Fruit fly (Drosophila melanogaster): ENCODE measurements around the gene CG43815.

The CG43815 gene

DNA sequence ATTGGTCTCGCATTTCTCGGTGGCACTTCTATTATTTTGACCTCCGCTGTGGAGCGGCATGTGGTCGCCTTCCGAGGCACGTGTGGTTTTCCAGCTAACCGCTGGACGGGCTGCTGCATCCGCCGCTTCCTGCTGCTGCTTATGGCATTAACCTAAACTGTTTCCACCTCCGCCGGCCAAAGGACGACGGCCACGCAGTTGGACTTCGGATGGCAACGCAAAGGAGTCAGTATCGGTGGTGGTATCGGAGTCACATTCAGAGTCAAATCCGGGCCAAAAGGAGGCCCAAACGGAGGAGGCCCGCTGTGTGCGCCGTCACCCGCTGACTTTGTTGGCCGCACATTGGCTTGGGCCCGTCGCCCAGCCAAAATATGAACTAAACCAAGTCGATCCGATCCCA is 26.3 kb upstream of the CG43815 start:
- TF ChIP-seq psq (optimal IDR thresholded peaks at IDR 0.05), result no peak
- TF ChIP-seq Sin3A (optimal IDR thresholded peaks at IDR 0.05), result no peak
- TF ChIP-seq h (optimal IDR thresholded peaks at IDR 0.05), result no peak
- TF ChIP-seq Myc (optimal IDR thresholded peaks at IDR 0.05), result no peak
- TF ChIP-seq ttk (optimal IDR thresholded peaks at IDR 0.05), result no peak
- no peak for TF ChIP-seq insv (optimal IDR thresholded peaks at IDR 0.05)

DNA sequence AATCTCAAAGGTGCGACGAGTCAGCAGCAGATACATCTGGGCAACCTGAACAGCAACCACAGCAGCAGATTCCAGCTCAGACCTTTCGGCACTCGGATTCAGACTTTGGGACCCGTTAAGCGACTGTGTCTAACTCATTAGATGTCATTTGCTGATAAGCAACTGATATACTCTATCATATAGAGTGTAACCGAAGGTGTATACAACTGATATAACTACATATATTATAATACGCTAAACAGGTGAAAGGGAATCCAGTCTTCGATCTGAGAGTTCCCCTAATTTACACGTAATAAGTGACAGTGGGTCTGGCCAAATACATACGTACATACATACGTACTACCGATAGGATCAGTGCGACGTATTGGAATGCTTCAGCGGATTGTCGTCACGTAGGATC is 25.4 kb upstream of the CG43815 start:
- TF ChIP-seq Sin3A (optimal IDR thresholded peaks at IDR 0.05) (no peak), psq (optimal IDR thresholded peaks at IDR 0.05) (no peak), insv (optimal IDR thresholded peaks at IDR 0.05) (no peak), Myc (optimal IDR thresholded peaks at IDR 0.05) (no peak), h (optimal IDR thresholded peaks at IDR 0.05) (no peak), ttk (optimal IDR thresholded peaks at IDR 0.05) (no peak)

DNA sequence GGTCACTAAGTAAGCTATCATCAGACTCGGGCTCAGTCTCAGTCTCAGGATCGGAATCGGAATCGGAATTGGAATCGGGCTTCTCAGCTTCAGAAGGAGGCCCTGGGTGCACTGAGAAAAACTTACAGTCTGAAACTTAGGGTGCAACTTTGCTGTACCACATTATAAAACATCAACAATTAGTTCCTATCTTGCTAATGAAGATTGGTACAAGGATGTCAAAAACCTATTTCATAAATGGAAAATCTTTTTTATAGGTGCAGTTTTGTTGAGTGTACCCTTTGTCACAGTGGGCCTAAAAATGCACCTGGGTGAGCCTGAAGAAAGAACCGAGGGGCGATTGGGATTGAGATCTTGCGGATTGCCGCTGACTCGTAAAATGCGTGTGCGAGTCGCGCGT is 23.2 kb upstream of the CG43815 start:
- no peak for TF ChIP-seq ttk (optimal IDR thresholded peaks at IDR 0.05)
- TF ChIP-seq insv (optimal IDR thresholded peaks at IDR 0.05), result no peak
- no peak for TF ChIP-seq Sin3A (optimal IDR thresholded peaks at IDR 0.05)
- no peak for TF ChIP-seq h (optimal IDR thresholded peaks at IDR 0.05)
- TF ChIP-seq Myc (optimal IDR thresholded peaks at IDR 0.05), result no peak
- no peak for TF ChIP-seq psq (optimal IDR thresholded peaks at IDR 0.05)

DNA sequence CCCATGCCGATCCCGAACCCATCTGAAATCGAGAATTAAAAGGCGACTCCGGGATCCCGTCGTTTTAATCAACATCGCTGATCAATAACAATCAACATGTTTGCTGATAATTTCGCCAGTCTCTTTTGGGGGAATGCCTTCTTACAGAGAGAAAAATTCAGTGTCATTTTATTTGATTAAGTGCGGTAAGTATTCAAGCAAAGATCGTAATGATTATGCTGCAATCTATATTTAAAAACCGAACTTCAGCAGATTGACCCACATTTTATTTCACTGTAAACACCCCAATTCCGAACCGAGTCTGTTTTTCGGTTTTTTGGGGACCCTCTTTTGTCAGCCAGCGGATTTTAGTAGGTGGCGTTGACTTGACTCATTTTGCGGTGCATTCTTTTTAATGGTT is 22.1 kb upstream of the CG43815 start:
- TF ChIP-seq ttk (optimal IDR thresholded peaks at IDR 0.05), result no peak
- TF ChIP-seq h (optimal IDR thresholded peaks at IDR 0.05), result no peak

DNA sequence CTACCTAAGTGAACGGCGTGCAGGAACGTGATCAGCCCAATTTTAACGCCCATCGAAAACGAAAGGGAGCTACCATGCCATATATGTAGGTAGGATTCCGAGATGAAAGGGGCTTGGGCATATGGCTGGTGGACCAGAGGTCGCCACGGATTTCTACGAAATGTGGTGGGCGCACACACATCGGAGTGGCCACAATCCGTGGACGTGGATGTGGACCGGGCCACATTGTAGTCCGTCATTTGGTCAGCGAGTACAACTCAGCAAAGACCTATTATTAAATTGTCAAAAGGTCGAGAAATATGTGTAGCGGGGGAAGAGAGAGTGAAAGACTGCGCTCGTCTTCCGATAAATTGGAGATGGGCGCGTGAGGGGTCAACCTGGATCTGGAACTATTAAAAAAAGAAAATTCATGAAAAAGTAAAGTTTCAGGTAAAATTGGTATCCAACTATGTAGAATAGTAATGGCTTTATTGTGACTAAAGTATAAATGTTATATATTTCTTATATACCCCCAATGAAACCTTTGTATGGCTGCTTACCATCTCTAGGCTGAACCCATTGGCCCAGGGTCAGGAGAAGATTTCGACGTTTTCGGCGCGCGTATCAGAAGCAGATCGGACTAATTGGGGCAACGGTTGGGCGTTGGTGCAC is 20.5 kb upstream of the CG43815 start:
- TF ChIP-seq psq (optimal IDR thresholded peaks at IDR 0.05) (no peak), Sin3A (optimal IDR thresholded peaks at IDR 0.05) (no peak), Myc (optimal IDR thresholded peaks at IDR 0.05) (no peak), h (optimal IDR thresholded peaks at IDR 0.05) (no peak), ttk (optimal IDR thresholded peaks at IDR 0.05) (no peak), insv (optimal IDR thresholded peaks at IDR 0.05) (no peak)

DNA sequence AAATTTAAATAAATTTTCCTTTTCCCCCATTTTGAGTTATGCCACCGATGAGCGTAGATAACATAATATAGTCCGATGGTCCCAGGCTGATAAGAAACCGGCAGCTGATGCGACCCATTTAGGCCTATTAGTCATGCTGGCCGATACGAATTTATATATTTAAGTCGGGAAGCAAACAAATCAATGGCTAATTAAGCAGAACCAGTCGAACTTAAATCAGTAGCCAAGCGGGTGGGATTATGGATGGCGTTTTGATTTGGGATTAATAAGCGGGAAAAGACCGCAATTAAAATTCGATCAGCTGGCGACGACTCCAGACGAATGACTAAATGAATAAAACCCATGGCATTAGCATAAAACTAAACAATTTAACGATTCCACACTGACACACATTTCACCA is 19.1 kb upstream of the CG43815 start:
- TF ChIP-seq h (optimal IDR thresholded peaks at IDR 0.05) (no peak), Sin3A (optimal IDR thresholded peaks at IDR 0.05) (no peak), psq (optimal IDR thresholded peaks at IDR 0.05) (no peak), ttk (optimal IDR thresholded peaks at IDR 0.05) (no peak), insv (optimal IDR thresholded peaks at IDR 0.05) (no peak), Myc (optimal IDR thresholded peaks at IDR 0.05) (no peak)

DNA sequence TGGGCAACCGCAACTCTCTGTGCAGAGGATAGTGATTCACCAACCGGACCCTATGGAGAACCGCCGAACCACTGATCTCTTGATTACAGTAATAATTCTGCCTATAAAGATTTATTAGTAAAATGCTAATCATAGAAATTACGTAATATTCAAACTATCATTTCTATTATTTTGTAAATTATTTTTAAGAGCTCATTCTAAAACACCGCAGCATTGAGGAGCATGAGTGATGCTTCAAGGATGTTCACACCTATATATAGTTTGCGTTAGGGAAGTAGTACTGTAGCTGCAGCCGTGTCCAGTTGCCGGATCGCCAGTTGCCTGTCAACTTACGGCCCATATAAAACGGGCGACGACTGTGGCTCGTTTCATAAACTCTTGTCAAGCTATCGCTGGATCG is 18.5 kb upstream of the CG43815 start:
- TF ChIP-seq psq (optimal IDR thresholded peaks at IDR 0.05) (no peak), insv (optimal IDR thresholded peaks at IDR 0.05) (no peak), h (optimal IDR thresholded peaks at IDR 0.05) (no peak), ttk (optimal IDR thresholded peaks at IDR 0.05) (no peak), Sin3A (optimal IDR thresholded peaks at IDR 0.05) (no peak), Myc (optimal IDR thresholded peaks at IDR 0.05) (no peak)

DNA sequence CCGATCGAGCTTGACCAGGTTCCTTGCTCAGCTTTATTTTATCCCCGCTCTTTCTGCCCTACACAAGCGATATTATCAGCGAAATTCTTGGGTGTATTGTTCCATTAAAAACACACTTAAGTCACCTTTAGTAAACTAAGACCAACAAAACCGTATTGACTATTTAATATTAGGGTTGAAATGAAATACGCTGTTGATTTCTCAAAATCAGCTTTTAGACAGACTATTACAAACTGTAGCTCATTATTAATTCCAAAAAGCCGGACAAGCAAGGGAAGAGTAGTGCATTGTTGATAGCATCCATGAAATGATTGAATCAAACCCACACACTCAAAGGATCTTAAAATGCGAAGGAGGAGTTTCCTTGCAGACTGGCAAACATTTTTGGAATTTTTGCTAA is 17.7 kb upstream of the CG43815 start:
- TF ChIP-seq ttk (optimal IDR thresholded peaks at IDR 0.05) (no peak), Myc (optimal IDR thresholded peaks at IDR 0.05) (no peak), Sin3A (optimal IDR thresholded peaks at IDR 0.05) (no peak), psq (optimal IDR thresholded peaks at IDR 0.05) (no peak), insv (optimal IDR thresholded peaks at IDR 0.05) (no peak), h (optimal IDR thresholded peaks at IDR 0.05) (no peak)

DNA sequence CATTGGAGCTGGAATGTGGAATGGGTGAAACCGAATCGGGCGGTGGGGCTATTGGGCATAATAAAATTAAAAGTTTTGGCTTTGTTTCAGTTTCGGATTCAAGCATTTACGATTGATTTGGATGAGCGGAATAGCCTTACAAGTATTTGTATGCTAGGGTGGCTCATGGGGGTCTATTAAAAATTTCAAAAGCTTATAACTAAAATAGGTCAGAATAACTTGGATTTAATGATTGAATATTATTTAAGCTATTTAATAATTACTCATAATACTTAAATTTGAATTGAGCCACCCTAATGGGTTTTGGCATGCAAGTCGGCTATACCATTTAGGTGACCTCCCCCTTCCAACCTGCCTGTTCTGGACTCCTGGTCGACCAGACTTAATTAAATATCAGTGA is 16.4 kb upstream of the CG43815 start:
- TF ChIP-seq Myc (optimal IDR thresholded peaks at IDR 0.05) (no peak), Sin3A (optimal IDR thresholded peaks at IDR 0.05) (no peak), psq (optimal IDR thresholded peaks at IDR 0.05) (no peak), insv (optimal IDR thresholded peaks at IDR 0.05) (no peak), h (optimal IDR thresholded peaks at IDR 0.05) (no peak), ttk (optimal IDR thresholded peaks at IDR 0.05) (no peak)

DNA sequence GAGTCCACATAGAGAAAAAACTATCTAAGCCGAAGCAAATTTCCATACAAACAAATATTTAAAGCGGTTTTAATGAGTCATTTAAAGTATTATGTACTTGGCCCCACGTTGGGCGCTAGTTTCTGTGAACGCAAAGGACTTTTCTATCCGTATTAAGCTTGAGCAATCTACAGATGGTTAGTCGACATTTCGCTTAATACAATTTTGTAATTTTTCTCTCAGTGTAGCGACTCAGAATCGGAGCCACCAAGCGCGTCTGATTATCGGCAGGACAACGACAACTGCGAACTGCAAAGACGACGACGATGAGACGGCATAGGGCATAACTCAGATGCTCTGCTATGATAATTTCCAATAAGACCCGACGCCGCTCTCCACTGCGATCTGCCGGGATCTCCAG is 13.6 kb upstream of the CG43815 start:
- TF ChIP-seq insv (optimal IDR thresholded peaks at IDR 0.05) (no peak), h (optimal IDR thresholded peaks at IDR 0.05) (no peak), Sin3A (optimal IDR thresholded peaks at IDR 0.05) (no peak), Myc (optimal IDR thresholded peaks at IDR 0.05) (no peak), psq (optimal IDR thresholded peaks at IDR 0.05) (no peak), ttk (optimal IDR thresholded peaks at IDR 0.05) (no peak)

DNA sequence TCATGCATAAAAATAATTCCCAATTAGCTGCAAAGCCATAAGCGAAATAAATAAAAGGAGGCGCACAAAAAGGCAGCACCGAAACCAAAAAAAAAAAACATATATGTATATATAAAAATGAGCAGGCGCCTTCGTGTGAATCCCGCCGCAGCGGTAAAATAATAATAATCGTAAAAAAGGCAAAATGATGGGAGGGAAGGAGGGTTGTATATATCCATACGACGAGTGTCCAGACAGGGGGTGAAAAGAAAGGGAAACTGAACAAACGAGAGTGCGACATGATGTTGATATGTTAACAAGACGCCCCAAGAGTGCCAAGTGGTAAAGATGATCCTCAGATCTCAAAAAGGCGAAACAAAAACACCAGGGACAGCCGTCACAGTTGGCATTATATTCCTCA is 11.5 kb upstream of the CG43815 start:
- TF ChIP-seq ttk (optimal IDR thresholded peaks at IDR 0.05) (no peak), psq (optimal IDR thresholded peaks at IDR 0.05) (no peak), insv (optimal IDR thresholded peaks at IDR 0.05) (no peak), Sin3A (optimal IDR thresholded peaks at IDR 0.05) (no peak), Myc (optimal IDR thresholded peaks at IDR 0.05) (no peak), h (optimal IDR thresholded peaks at IDR 0.05) (no peak)

DNA sequence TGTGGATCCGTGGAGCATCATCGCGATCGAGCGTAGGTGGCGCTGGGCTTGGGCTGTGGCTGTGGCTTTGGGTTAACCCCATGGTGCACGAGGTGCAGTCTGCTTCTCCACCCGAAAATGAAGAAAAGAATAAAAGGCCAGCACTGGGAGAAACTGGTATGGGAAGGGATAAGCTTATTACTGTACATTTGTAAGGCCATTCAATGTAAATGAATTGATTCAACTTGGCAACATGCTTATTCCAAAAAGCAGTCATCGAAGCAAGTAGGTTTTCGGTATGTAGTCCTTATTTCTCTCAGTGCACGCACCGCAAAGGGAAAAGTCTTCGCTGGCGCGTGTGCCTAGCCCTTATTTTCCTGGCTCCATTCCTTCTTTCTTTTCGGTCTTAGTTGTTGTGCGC is 9.5 kb upstream of the CG43815 start:
- TF ChIP-seq ttk (optimal IDR thresholded peaks at IDR 0.05), result no peak
- no peak for TF ChIP-seq Myc (optimal IDR thresholded peaks at IDR 0.05)
- no peak for TF ChIP-seq h (optimal IDR thresholded peaks at IDR 0.05)
- no peak for TF ChIP-seq psq (optimal IDR thresholded peaks at IDR 0.05)
- no peak for TF ChIP-seq insv (optimal IDR thresholded peaks at IDR 0.05)
- TF ChIP-seq Sin3A (optimal IDR thresholded peaks at IDR 0.05), result no peak

DNA sequence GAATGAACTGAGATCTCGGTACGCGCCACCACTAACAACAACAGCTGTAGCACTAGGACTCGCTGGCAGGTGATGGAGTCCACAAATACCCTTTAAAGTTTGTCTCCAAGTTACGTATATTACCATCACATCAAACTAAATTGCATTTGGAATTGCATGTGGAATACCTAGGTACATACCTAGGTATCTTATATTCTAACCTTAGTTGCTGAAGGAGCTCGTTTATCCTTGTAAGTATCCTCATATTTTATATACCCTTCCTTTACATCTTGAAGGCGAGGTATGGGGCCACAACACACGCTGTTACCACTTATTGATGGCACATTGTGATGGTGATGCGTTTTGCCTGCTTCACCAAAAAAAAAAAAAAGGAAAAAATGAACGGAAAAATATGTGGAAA is 8.6 kb upstream of the CG43815 start:
- TF ChIP-seq Myc (optimal IDR thresholded peaks at IDR 0.05) (no peak), ttk (optimal IDR thresholded peaks at IDR 0.05) (no peak)
